Worm (Caenorhabditis elegans): Measurements from ENCODE around the gene F25E5.5.

DNA sequence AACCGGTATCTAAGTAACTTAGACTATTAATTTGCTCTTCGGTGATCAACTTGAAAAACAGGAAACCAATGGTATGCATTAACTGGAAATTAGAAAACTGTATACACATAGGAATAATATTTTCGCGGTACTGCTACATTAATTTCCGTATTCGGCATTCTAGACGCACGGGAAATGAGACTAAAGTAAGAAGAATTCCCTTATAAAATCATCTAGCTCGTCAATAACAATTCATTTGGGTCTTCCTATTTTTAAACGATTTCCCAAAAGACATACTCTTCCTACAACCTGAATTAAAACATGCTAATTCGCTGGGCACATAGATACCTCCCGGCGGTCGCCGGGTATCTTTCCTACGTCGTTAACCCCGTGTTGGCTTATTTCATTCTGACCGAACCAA, 44.7 kb upstream of the F25E5.5 start, which contains the start of gene srj-13:
- TF ChIP-seq nhr-237 (tag; optimal IDR thresholded peaks at IDR 0.05) (no peak), jun-1 (tag; optimal IDR thresholded peaks at IDR 0.05) (no peak), mep-1 (tag; optimal IDR thresholded peaks at IDR 0.05) (no peak), aha-1 (tag; optimal IDR thresholded peaks at IDR 0.05) (no peak), F16B12.6 (tag; optimal IDR thresholded peaks at IDR 0.05) (no peak), dpl-1 (GFP tag; optimal IDR thresholded peaks at IDR 0.05) (no peak), nhr-76 (tag; optimal IDR thresholded peaks at IDR 0.05) (no peak), mdl-1 (tag; optimal IDR thresholded peaks at IDR 0.05) (no peak), unc-62 (GFP tag; optimal IDR thresholded peaks at IDR 0.05) (no peak), skn-1 (tag; optimal IDR thresholded peaks at IDR 0.05) (no peak)

Measured in whole organism, L1 larva.